Fruit fly (Drosophila melanogaster): ENCODE data around the gene CG6333.

The CG6333 gene

dm6 chr3L:17485280-17485792, 694 bp downstream of the CG6333 start (continued):
- TF ChIP-seq CG5180 (GFP tag; optimal IDR thresholded peaks at IDR 0.05) (peak; percentile 80), Hr3 (GFP tag; optimal IDR thresholded peaks at IDR 0.05) (no peak), so (GFP tag; IDR thresholded peaks at IDR 0.05) (no peak; the same call in 2 of the 3 replicates), H2.0 (GFP tag; IDR thresholded peaks at IDR 0.05) (no peak), CG14050 (GFP tag; IDR thresholded peaks at IDR 0.05) (no peak), pfk (GFP tag; optimal IDR thresholded peaks at IDR 0.05) (peak; percentile 69), CG33213 (GFP tag; optimal IDR thresholded peaks at IDR 0.05) (peak; percentile 68), CG12219 (GFP tag; optimal IDR thresholded peaks at IDR 0.05) (peak; percentile 84), Tbp (GFP tag; optimal IDR thresholded peaks at IDR 0.05) (no peak), twi (tag; optimal IDR thresholded peaks at IDR 0.05) (peak; percentile 80), CG13287 (GFP tag; IDR thresholded peaks at IDR 0.05; ENCODE audit: partially characterized antibody) (no peak), CG14014 (GFP tag; IDR thresholded peaks at IDR 0.05) (no peak), ken (GFP tag; IDR thresholded peaks at IDR 0.05) (0 out of 3 replicates have a peak, but pooled peaks have one; percentile 42), YL-1 (GFP tag; optimal IDR thresholded peaks at IDR 0.05) (peak; percentile 73), CG1024 (GFP tag; IDR thresholded peaks at IDR 0.05) (peak; percentile 70; the same call in 1 of the 2 replicates), Dll (GFP tag; IDR thresholded peaks at IDR 0.05; ENCODE audit: partially characterized antibody) (no peak), CG10654 (GFP tag; optimal IDR thresholded peaks at IDR 0.05) (peak; percentile 63), HLH54F (GFP tag; optimal IDR thresholded peaks at IDR 0.05) (no peak), CG30020 (tag; optimal IDR thresholded peaks at IDR 0.05) (peak; percentile 29), wor (GFP tag; IDR thresholded peaks at IDR 0.05) (no peak), CG9437 (GFP tag; optimal IDR thresholded peaks at IDR 0.05) (no peak), Doc2 (GFP tag; IDR thresholded peaks at IDR 0.05) (no peak), gem (tag; optimal IDR thresholded peaks at IDR 0.05) (peak; percentile 82), CG3847 (GFP tag; IDR thresholded peaks at IDR 0.05) (no peak), sna (GFP tag; IDR thresholded peaks at IDR 0.05; ENCODE audit: partially characterized antibody) (no peak), exex (tag; optimal IDR thresholded peaks at IDR 0.05) (peak; percentile 2), CG30431 (GFP tag; optimal IDR thresholded peaks at IDR 0.05) (peak; percentile 32), salm (tag; optimal IDR thresholded peaks at IDR 0.05) (peak; percentile 90), CG1529 (GFP tag; optimal IDR thresholded peaks at IDR 0.05) (peak; percentile 92), Scr (GFP tag; IDR thresholded peaks at IDR 0.05; ENCODE audit: partially characterized antibody) (no peak), Sox102F (GFP tag; optimal IDR thresholded peaks at IDR 0.05) (peak; percentile 74), GATAe (GFP tag; conservative IDR thresholded peaks at IDR 0.05) (no peak), Camta (GFP tag; optimal IDR thresholded peaks at IDR 0.05) (peak; percentile 28), CG15011 (GFP tag; optimal IDR thresholded peaks at IDR 0.05) (peak; percentile 74), Atf-2 (GFP tag; optimal IDR thresholded peaks at IDR 0.05) (peak; percentile 19), corto (GFP tag; optimal IDR thresholded peaks at IDR 0.05) (no peak), CG9797 (GFP tag; optimal IDR thresholded peaks at IDR 0.05) (peak; percentile 41), gt (GFP tag; IDR thresholded peaks at IDR 0.05) (no peak), amos (GFP tag; IDR thresholded peaks at IDR 0.05; ENCODE audit: partially characterized antibody) (no peak), CG11247 (GFP tag; IDR thresholded peaks at IDR 0.05) (no peak), D (optimal IDR thresholded peaks at IDR 0.05) (no peak), D (GFP tag; optimal IDR thresholded peaks at IDR 0.05) (peak; percentile 88), CG12299 (tag; optimal IDR thresholded peaks at IDR 0.05) (peak; percentile 83), Bteb2 (GFP tag; optimal IDR thresholded peaks at IDR 0.05) (no peak), CG11398 (GFP tag; optimal IDR thresholded peaks at IDR 0.05) (peak; percentile 64), kah (GFP tag; optimal IDR thresholded peaks at IDR 0.05) (peak; percentile 78), klu (GFP tag; IDR thresholded peaks at IDR 0.05) (no peak), ara (GFP tag; IDR thresholded peaks at IDR 0.05) (peak; percentile 79), Ets65A (GFP tag) (peak; percentile 80), BtbVII (GFP tag; optimal IDR thresholded peaks at IDR 0.05) (peak; percentile 81), CG1233 (GFP tag; optimal IDR thresholded peaks at IDR 0.05) (peak; percentile 86)

All from whole organism, embryonic.